Worm (Caenorhabditis elegans) whole organism, early embryonic: Measurements from ENCODE around the gene F17C11.12.

Source experiments
- ama-1 ChIP-seq: fragments of 150-350 bp; optimal IDR thresholded peaks from 2 replicates; lab custom pipeline; 2014
- ets-7 ChIP-seq: sonication (generic microtip); optimal IDR thresholded peaks from 2 replicates; lab custom pipeline; 2016; ENCODE audit warnings: missing genotype, missing genetic modification characterization, missing compliant biosample characterization
- flt-1 ChIP-seq: fragments of 200-800 bp; sonication (Bioruptor generic); IDR thresholded peaks from 2 replicates; pipeline ENCODE4 v1.3.6; 2022; ENCODE audit warnings: missing genetic modification characterization, missing compliant biosample characterization
- hmbx-1 ChIP-seq: sonication (generic microtip); optimal IDR thresholded peaks from 2 replicates; lab custom pipeline; 2016; ENCODE audit warnings: mild to moderate bottlenecking, missing genetic modification characterization, missing compliant biosample characterization
- tbx-37 ChIP-seq: fragments of 200-800 bp; sonication (Bioruptor generic); conservative IDR thresholded peaks from 2 replicates; pipeline ENCODE4 v1.3.6; 2022; ENCODE audit warnings: missing genetic modification reagents, missing genetic modification characterization, missing compliant biosample characterization

- TF ChIP-seq ama-1 (no peak), tbx-37 (GFP tag; lab: Robert Waterston, UW) (no peak), flt-1 (GFP tag; lab: Robert Waterston, UW) (no peak), hmbx-1 (tag; lab: Kevin White, UChicago) (no peak), ets-7 (tag; lab: Kevin White, UChicago) (no peak)
Observed at ce11 chrV:10949511-10949910, 12.8 kb upstream of the F17C11.12 start, which contains the start of gene col-153.
